Worm (Caenorhabditis elegans) whole organism, late embryonic: ENCODE results near the gene col-113.

ENCODE experiments used
- C08G9.2 ChIP-seq: sonication (generic microtip); optimal IDR thresholded peaks from 2 replicates; lab custom pipeline; 2016; ENCODE audit warnings: mild to moderate bottlenecking, missing genetic modification characterization, moderate library complexity, missing compliant biosample characterization
- C38D4.7 ChIP-seq: fragments of 200-800 bp; sonication (Bioruptor generic); optimal IDR thresholded peaks from 2 replicates; lab custom pipeline; 2018; ENCODE audit warnings: mild to moderate bottlenecking, missing genetic modification characterization, moderate library complexity, missing compliant biosample characterization
- F13H6.1 ChIP-seq: sonication (generic microtip); optimal IDR thresholded peaks from 2 replicates; lab custom pipeline; 2016; ENCODE audit warnings: missing genetic modification characterization, missing compliant biosample characterization
- K09A11.1 ChIP-seq: sonication (generic microtip); optimal IDR thresholded peaks from 2 replicates; lab custom pipeline; 2017; ENCODE audit warnings: antibody characterized with exemption, mild to moderate bottlenecking, missing genetic modification characterization, missing compliant biosample characterization; ENCODE audit not compliant: insufficient read depth
- T23F11.4 ChIP-seq: fragments of 200-800 bp; sonication (Bioruptor generic); optimal IDR thresholded peaks from 2 replicates; lab custom pipeline; 2018; ENCODE audit warnings: mild to moderate bottlenecking, missing genetic modification characterization, missing compliant biosample characterization
- Y22D7AL.16 ChIP-seq: sonication (generic microtip); optimal IDR thresholded peaks from 2 replicates; lab custom pipeline; 2016; ENCODE audit warnings: missing genetic modification characterization, missing compliant biosample characterization
- ama-1 ChIP-seq: fragments of 150-350 bp; optimal IDR thresholded peaks from 2 replicates; lab custom pipeline; 2014
- ceh-18 ChIP-seq: sonication (generic microtip); optimal IDR thresholded peaks from 2 replicates; lab custom pipeline; 2016; ENCODE audit warnings: missing genetic modification characterization, missing compliant biosample characterization
- ceh-19 ChIP-seq: fragments of 200-800 bp; sonication (Bioruptor generic); optimal IDR thresholded peaks from 2 replicates; lab custom pipeline; 2018; ENCODE audit warnings: mild to moderate bottlenecking, missing genetic modification characterization, missing compliant biosample characterization
- ceh-2 ChIP-seq: sonication (generic microtip); optimal IDR thresholded peaks from 2 replicates; lab custom pipeline; 2016; ENCODE audit warnings: missing genotype, missing genetic modification characterization, missing compliant biosample characterization
- ceh-22 ChIP-seq: sonication (generic microtip); optimal IDR thresholded peaks from 2 replicates; lab custom pipeline; 2017; ENCODE audit warnings: missing biosample characterization, missing genetic modification characterization
- ceh-24 ChIP-seq: sonication (generic microtip); optimal IDR thresholded peaks from 2 replicates; lab custom pipeline; 2016; ENCODE audit warnings: mild to moderate bottlenecking, missing genetic modification characterization, missing compliant biosample characterization
- ceh-30 ChIP-seq: fragments of 150-350 bp; optimal IDR thresholded peaks from 2 replicates; lab custom pipeline; 2014; ENCODE audit warnings: missing biosample characterization, missing genetic modification characterization
- ceh-31 ChIP-seq: sonication (generic microtip); optimal IDR thresholded peaks from 2 replicates; lab custom pipeline; 2016; ENCODE audit warnings: missing genetic modification characterization, missing compliant biosample characterization
- ceh-34 ChIP-seq: sonication (generic microtip); optimal IDR thresholded peaks from 2 replicates; lab custom pipeline; 2016; ENCODE audit warnings: mild to moderate bottlenecking, missing genetic modification characterization, missing compliant biosample characterization
- ceh-48 ChIP-seq: sonication (generic microtip); optimal IDR thresholded peaks from 2 replicates; lab custom pipeline; 2016; ENCODE audit warnings: missing genetic modification characterization, inconsistent platforms, missing compliant biosample characterization
- ceh-9 ChIP-seq: sonication (generic microtip); optimal IDR thresholded peaks from 2 replicates; lab custom pipeline; 2016; ENCODE audit warnings: mild to moderate bottlenecking, missing genetic modification characterization, inconsistent platforms, missing compliant biosample characterization
- che-1 ChIP-seq: sonication (generic microtip); optimal IDR thresholded peaks from 2 replicates; lab custom pipeline; 2016; ENCODE audit warnings: mild to moderate bottlenecking, missing genetic modification characterization, missing compliant biosample characterization
- elt-2 ChIP-seq: sonication (generic microtip); optimal IDR thresholded peaks from 2 replicates; lab custom pipeline; 2016; ENCODE audit warnings: missing genetic modification reagents, missing genetic modification characterization, missing compliant biosample characterization
- elt-4 ChIP-seq: sonication (generic microtip); optimal IDR thresholded peaks from 2 replicates; lab custom pipeline; 2016; ENCODE audit warnings: missing genetic modification characterization, missing compliant biosample characterization
- ets-4 ChIP-seq: sonication (generic microtip); optimal IDR thresholded peaks from 2 replicates; lab custom pipeline; 2016; ENCODE audit warnings: missing genetic modification characterization, missing compliant biosample characterization
- eyg-1 ChIP-seq: sonication (generic microtip); optimal IDR thresholded peaks from 2 replicates; lab custom pipeline; 2016; ENCODE audit warnings: missing genotype, missing genetic modification characterization, missing compliant biosample characterization
- fax-1 ChIP-seq: sonication (generic microtip); optimal IDR thresholded peaks from 2 replicates; lab custom pipeline; 2016; ENCODE audit warnings: missing genotype, missing genetic modification characterization, missing compliant biosample characterization
- hlh-15 ChIP-seq: sonication (generic microtip); optimal IDR thresholded peaks from 2 replicates; lab custom pipeline; 2016; ENCODE audit warnings: missing genetic modification characterization, missing compliant biosample characterization
- hlh-30 ChIP-seq: sonication (generic microtip); optimal IDR thresholded peaks from 2 replicates; lab custom pipeline; 2017; ENCODE audit warnings: antibody characterized with exemption, missing genetic modification characterization, missing compliant biosample characterization; ENCODE audit not compliant: insufficient read depth
- hlh-6 ChIP-seq: sonication (generic microtip); optimal IDR thresholded peaks from 2 replicates; lab custom pipeline; 2016; ENCODE audit warnings: missing genotype, missing genetic modification characterization, missing compliant biosample characterization
- hlh-8 ChIP-seq: sonication (generic microtip); optimal IDR thresholded peaks from 2 replicates; lab custom pipeline; 2016; ENCODE audit warnings: missing genotype, missing genetic modification characterization, missing compliant biosample characterization
- nhr-11 ChIP-seq: fragments of 150-350 bp; optimal IDR thresholded peaks from 2 replicates; lab custom pipeline; 2014; ENCODE audit warnings: missing biosample characterization, missing genetic modification characterization
- nhr-232 ChIP-seq: sonication (generic microtip); optimal IDR thresholded peaks from 2 replicates; lab custom pipeline; 2016; ENCODE audit warnings: missing genetic modification characterization, missing compliant biosample characterization
- npax-4 ChIP-seq: sonication (generic microtip); optimal IDR thresholded peaks from 2 replicates; lab custom pipeline; 2016; ENCODE audit warnings: missing genetic modification characterization, missing compliant biosample characterization
- odd-2 ChIP-seq: sonication (generic microtip); optimal IDR thresholded peaks from 2 replicates; lab custom pipeline; 2017; ENCODE audit warnings: antibody characterized with exemption, mild to moderate bottlenecking, missing genetic modification characterization, missing compliant biosample characterization
- pag-3 ChIP-seq: sonication (generic microtip); optimal IDR thresholded peaks from 2 replicates; lab custom pipeline; 2016; ENCODE audit warnings: missing compliant biosample characterization, missing genetic modification characterization, borderline replicate concordance
- pat-9 ChIP-seq: fragments of 200-800 bp; sonication (Bioruptor generic); optimal IDR thresholded peaks from 2 replicates; lab custom pipeline; 2018; ENCODE audit warnings: mild to moderate bottlenecking, missing genetic modification characterization, moderate library complexity, missing compliant biosample characterization
- pha-2 ChIP-seq: sonication (generic microtip); optimal IDR thresholded peaks from 2 replicates; lab custom pipeline; 2017; ENCODE audit warnings: mild to moderate bottlenecking, missing genetic modification characterization, missing compliant biosample characterization
- pqm-1 ChIP-seq: sonication (generic microtip); optimal IDR thresholded peaks from 2 replicates; lab custom pipeline; 2016; ENCODE audit warnings: missing genetic modification characterization, missing compliant biosample characterization
- pros-1 ChIP-seq: fragments of 150-350 bp; optimal IDR thresholded peaks from 2 replicates; lab custom pipeline; 2014; ENCODE audit warnings: missing biosample characterization, missing genetic modification reagents, missing genetic modification characterization
- ref-2 ChIP-seq: sonication (generic microtip); optimal IDR thresholded peaks from 2 replicates; lab custom pipeline; 2016; ENCODE audit warnings: missing genetic modification characterization, missing compliant biosample characterization
- rnt-1 ChIP-seq: sonication (generic microtip); optimal IDR thresholded peaks from 2 replicates; lab custom pipeline; 2016; ENCODE audit warnings: missing genetic modification characterization, missing compliant biosample characterization
- syd-9 ChIP-seq: sonication (generic microtip); optimal IDR thresholded peaks from 2 replicates; lab custom pipeline; 2016; ENCODE audit warnings: mild to moderate bottlenecking, missing genetic modification characterization, moderate library complexity, missing compliant biosample characterization
- tbx-2 ChIP-seq: sonication (generic microtip); optimal IDR thresholded peaks from 2 replicates; lab custom pipeline; 2016; ENCODE audit warnings: missing genetic modification characterization, missing compliant biosample characterization
- ttx-3 ChIP-seq: sonication (generic microtip); optimal IDR thresholded peaks from 2 replicates; lab custom pipeline; 2016; ENCODE audit warnings: missing genetic modification reagents, missing genetic modification characterization, missing compliant biosample characterization
- unc-3 ChIP-seq, 2 experiments: fragments of 200-800 bp in 1 of 2; sonication (Bioruptor generic) in 1 of 2; sonication (generic microtip) in 1 of 2; conservative IDR thresholded peaks in 1 of 2; optimal IDR thresholded peaks in 1 of 2; 2 replicates each; pipeline versions ENCODE4 v1.3.6 to Lab custom; 2016 to 2022; ENCODE audit warnings: missing compliant biosample characterization in 2 of 2, missing genetic modification characterization in 2 of 2, missing genetic modification reagents in 1 of 2

col-113 gene

DNA sequence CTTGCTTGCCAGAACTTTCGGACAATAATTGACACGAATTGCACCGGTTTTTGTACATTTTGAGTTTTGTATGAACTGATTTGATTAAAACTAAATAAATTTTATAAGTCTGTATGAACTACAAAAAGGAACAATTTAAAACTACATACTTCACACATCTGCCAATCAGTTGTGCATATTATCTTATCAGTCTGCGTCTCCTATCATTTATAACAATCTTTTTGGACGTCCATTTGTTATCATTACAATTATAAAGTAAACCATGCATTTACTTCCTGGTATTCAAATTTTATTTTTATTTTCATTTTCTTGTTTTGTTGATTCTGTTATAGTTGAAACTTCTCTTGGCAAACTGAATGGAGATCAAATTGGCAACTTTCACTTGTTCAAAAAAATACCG, 28.0 kb upstream of the col-113 start, which contains the start of gene cest-10:
Gene cest-10 (plus strand): TSS at position 254 of the 400 bp plus-strand sequence.
- TF ChIP-seq syd-9 (tag; lab: Kevin White, UChicago) (no peak), elt-2 (tag; lab: Kevin White, UChicago) (peak; percentile 71)

DNA sequence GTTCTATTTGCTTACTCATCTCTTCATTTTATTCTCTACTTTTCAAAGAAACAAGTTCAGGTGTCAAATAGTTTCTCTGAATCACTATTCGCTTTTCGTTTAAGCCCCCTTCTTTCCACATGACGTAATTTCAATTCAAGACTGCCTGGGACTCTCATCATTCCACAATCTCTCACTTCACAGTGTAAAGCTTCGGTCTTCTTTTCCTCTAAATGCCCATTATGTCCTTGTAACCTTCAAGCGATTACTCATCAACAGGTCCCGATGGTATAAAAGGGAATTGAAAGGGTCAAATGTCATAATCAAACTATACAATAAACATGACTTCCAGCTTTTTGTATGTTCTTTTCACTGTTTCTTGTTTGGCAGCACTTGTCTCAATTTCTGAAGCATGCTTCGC, 26.6 kb upstream of the col-113 start, which contains the start of gene C42D4.3:
Gene C42D4.3 (plus strand): TSS at position 298 of the 400 bp plus-strand sequence.
- TF ChIP-seq ttx-3 (tag; lab: Kevin White, UChicago) (no peak), eyg-1 (tag; lab: Kevin White, UChicago) (no peak), C38D4.7 (GFP tag; lab: Kevin White, UChicago) (no peak), ceh-34 (tag; lab: Kevin White, UChicago) (no peak), odd-2 (tag; lab: Kevin White, UChicago) (no peak), hlh-8 (tag; lab: Kevin White, UChicago) (no peak), nhr-232 (no peak), unc-3 (GFP tag; conservative IDR thresholded peaks at IDR 0.05; lab: Robert Waterston, UW) (no peak), unc-3 (tag; optimal IDR thresholded peaks at IDR 0.05; lab: Kevin White, UChicago) (no peak), tbx-2 (tag; lab: Kevin White, UChicago) (no peak), ceh-18 (tag; lab: Kevin White, UChicago) (no peak), pha-2 (tag; lab: Kevin White, UChicago) (no peak), F13H6.1 (no peak), ceh-24 (tag; lab: Kevin White, UChicago) (no peak), C08G9.2 (tag; lab: Kevin White, UChicago) (no peak), ref-2 (tag; lab: Kevin White, UChicago) (no peak), K09A11.1 (no peak), ama-1 (lab: Kevin White, UChicago) (no peak), ceh-30 (tag; lab: Kevin White, UChicago) (no peak), che-1 (tag; lab: Kevin White, UChicago) (no peak), pat-9 (no peak)

- TF ChIP-seq elt-4 (tag; lab: Kevin White, UChicago), result no peak
- no peak for TF ChIP-seq npax-4 (tag; lab: Kevin White, UChicago)
- no peak for TF ChIP-seq rnt-1 (tag; lab: Kevin White, UChicago)
- TF ChIP-seq ceh-2 (tag; lab: Kevin White, UChicago), result no peak
- no peak for TF ChIP-seq ceh-19
- no peak for TF ChIP-seq ceh-48 (tag; lab: Kevin White, UChicago)
- TF ChIP-seq hlh-15 (tag; lab: Kevin White, UChicago), result no peak
- TF ChIP-seq tbx-2 (tag; lab: Kevin White, UChicago), result no peak
- no peak for TF ChIP-seq ceh-30 (tag; lab: Kevin White, UChicago)
- TF ChIP-seq pag-3 (tag; lab: Kevin White, UChicago), result no peak
- no peak for TF ChIP-seq nhr-11
- no peak for TF ChIP-seq ttx-3 (tag; lab: Kevin White, UChicago)
- no peak for TF ChIP-seq ceh-9 (tag; lab: Kevin White, UChicago)
- no peak for TF ChIP-seq Y22D7AL.16 (tag; lab: Kevin White, UChicago)
- no peak for TF ChIP-seq hlh-8 (tag; lab: Kevin White, UChicago)
- no peak for TF ChIP-seq ets-4 (tag; lab: Kevin White, UChicago)
- no peak for TF ChIP-seq ama-1 (lab: Kevin White, UChicago)
Observed at ce11 chrIV:7176887-7177286, 24.6 kb upstream of the col-113 start, which contains the start of gene str-44. Gene str-44, plus strand, starts transcription at chrIV:7177187.

DNA sequence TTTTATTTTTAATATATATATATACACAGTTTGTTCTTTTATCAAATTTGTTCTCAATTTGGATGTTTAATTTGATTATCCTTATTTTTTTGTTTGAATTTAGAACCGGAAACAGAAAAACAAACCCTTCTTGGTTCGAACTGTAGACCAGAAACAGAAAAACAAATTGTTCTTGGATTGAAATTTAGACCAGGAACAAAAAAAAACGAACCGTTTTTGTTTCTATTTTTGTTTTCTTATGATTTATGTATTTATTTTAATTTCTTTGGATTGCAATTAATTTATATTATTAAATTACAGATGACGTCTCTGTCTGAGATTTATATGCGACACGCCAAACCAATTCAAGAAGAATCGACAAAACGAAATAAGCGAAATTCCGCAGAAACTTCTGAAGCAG, 23.0 kb upstream of the col-113 start, which contains the start of gene C42D4.19:
Gene C42D4.19 (plus strand): TSS at position 301 of the 400 bp plus-strand sequence.
- TF ChIP-seq pqm-1 (tag; lab: Kevin White, UChicago), result no peak
- no peak for TF ChIP-seq ceh-31
- TF ChIP-seq ceh-22 (tag; lab: Kevin White, UChicago), result no peak
- TF ChIP-seq T23F11.4 (GFP tag; lab: Kevin White, UChicago), result no peak
- no peak for TF ChIP-seq fax-1 (tag; lab: Kevin White, UChicago)
- no peak for TF ChIP-seq hlh-6 (tag; lab: Kevin White, UChicago)
- TF ChIP-seq syd-9 (tag; lab: Kevin White, UChicago), result no peak
- no peak for TF ChIP-seq pros-1 (tag; lab: Kevin White, UChicago)
- TF ChIP-seq eyg-1 (tag; lab: Kevin White, UChicago), result no peak
- TF ChIP-seq ceh-2 (tag; lab: Kevin White, UChicago), result no peak
- no peak for TF ChIP-seq hlh-15 (tag; lab: Kevin White, UChicago)
- TF ChIP-seq hlh-30 (tag; lab: Kevin White, UChicago), result no peak
